Worm (Caenorhabditis elegans) whole organism, L2 larva: ENCODE results near the gene cdka-1.
A peak's percentile ranks its signal among the peaks of the same experiment; 100 is the strongest.

Experiments used
- C34F6.9 ChIP-seq: fragments of 150-350 bp; optimal IDR thresholded peaks from 2 replicates; lab custom pipeline; 2014; ENCODE audit warnings: missing biosample characterization, missing genetic modification characterization
- F13H6.1 ChIP-seq: sonication (generic microtip); optimal IDR thresholded peaks from 2 replicates; lab custom pipeline; 2016; ENCODE audit warnings: missing genetic modification characterization, missing compliant biosample characterization
- R02D3.7 ChIP-seq: fragments of 150-350 bp; optimal IDR thresholded peaks from 2 replicates; lab custom pipeline; 2014; ENCODE audit warnings: missing biosample characterization, missing genetic modification characterization
- Y55F3AM.14 ChIP-seq: fragments of 200-800 bp; sonication (Bioruptor generic); optimal IDR thresholded peaks from 2 replicates; lab custom pipeline; 2018; ENCODE audit warnings: mild to moderate bottlenecking, missing genetic modification characterization, missing compliant biosample characterization
- ZK546.5 ChIP-seq: sonication (generic microtip); optimal IDR thresholded peaks from 2 replicates; lab custom pipeline; 2017; ENCODE audit warnings: missing biosample characterization, missing genetic modification characterization
- alr-1 ChIP-seq: fragments of 150-350 bp; optimal IDR thresholded peaks from 2 replicates; lab custom pipeline; 2014; ENCODE audit warnings: missing biosample characterization, missing genetic modification characterization
- aly-2 ChIP-seq: fragments of 150-350 bp; optimal IDR thresholded peaks from 2 replicates; lab custom pipeline; 2014; ENCODE audit warnings: missing biosample characterization, missing genetic modification characterization
- ama-1 ChIP-seq: fragments of 150-350 bp; optimal IDR thresholded peaks from 2 replicates; lab custom pipeline; 2018; ENCODE audit warnings: inconsistent platforms
- blmp-1 ChIP-seq: sonication (generic microtip); optimal IDR thresholded peaks from 2 replicates; lab custom pipeline; 2017; ENCODE audit warnings: missing genetic modification characterization, mild to moderate bottlenecking, missing compliant biosample characterization, antibody characterized with exemption, moderate library complexity; ENCODE audit not compliant: insufficient read depth
- ceh-16 ChIP-seq: fragments of 150-350 bp; optimal IDR thresholded peaks from 2 replicates; lab custom pipeline; 2014; ENCODE audit warnings: missing biosample characterization, missing genetic modification characterization
- ceh-82 ChIP-seq: fragments of 150-350 bp; optimal IDR thresholded peaks from 2 replicates; lab custom pipeline; 2014; ENCODE audit warnings: missing biosample characterization, missing genetic modification characterization
- crh-2 ChIP-seq: sonication (generic microtip); optimal IDR thresholded peaks from 2 replicates; lab custom pipeline; 2017; ENCODE audit warnings: missing biosample characterization, missing genetic modification characterization
- dmd-4 ChIP-seq: sonication (generic microtip); optimal IDR thresholded peaks from 2 replicates; lab custom pipeline; 2017; ENCODE audit warnings: missing biosample characterization, missing genetic modification characterization
- egl-27 ChIP-seq: sonication (generic microtip); optimal IDR thresholded peaks from 3 replicates; lab custom pipeline; 2017; ENCODE audit warnings: missing biosample characterization, missing genetic modification reagents, missing genetic modification characterization
- elt-1 ChIP-seq: fragments of 150-350 bp; optimal IDR thresholded peaks from 2 replicates; lab custom pipeline; 2014; ENCODE audit warnings: missing biosample characterization, missing genetic modification characterization
- elt-3 ChIP-seq: sonication (generic microtip); optimal IDR thresholded peaks from 2 replicates; lab custom pipeline; 2017; ENCODE audit warnings: missing biosample characterization, missing genetic modification characterization
- fos-1 ChIP-seq: fragments of 150-350 bp; optimal IDR thresholded peaks from 2 replicates; lab custom pipeline; 2014; ENCODE audit warnings: missing biosample characterization, missing genetic modification characterization
- gmeb-1 ChIP-seq: fragments of 150-350 bp; optimal IDR thresholded peaks from 2 replicates; lab custom pipeline; 2014; ENCODE audit warnings: missing biosample characterization, missing genetic modification characterization
- lin-11 ChIP-seq: fragments of 150-350 bp; sonication (generic microtip); optimal IDR thresholded peaks from 2 replicates; lab custom pipeline; 2014; ENCODE audit warnings: missing biosample characterization, missing genetic modification characterization, inconsistent platforms, mixed read lengths
- lin-13 ChIP-seq: fragments of 150-350 bp; optimal IDR thresholded peaks from 2 replicates; lab custom pipeline; 2014; ENCODE audit warnings: missing biosample characterization, missing genetic modification reagents, missing genetic modification characterization
- lin-39 ChIP-seq: fragments of 150-350 bp; optimal IDR thresholded peaks from 2 replicates; lab custom pipeline; 2014; ENCODE audit warnings: missing biosample characterization, missing genetic modification reagents, missing genetic modification characterization
- lsy-2 ChIP-seq, 2 experiments: fragments of 150-350 bp in 1 of 2; sonication (generic microtip) in 1 of 2; optimal IDR thresholded peaks; 2 replicates each; lab custom pipeline; 2014 to 2017; ENCODE audit warnings: missing biosample characterization in 2 of 2, missing genetic modification characterization in 2 of 2
- mab-5 ChIP-seq: fragments of 150-350 bp; optimal IDR thresholded peaks from 2 replicates; lab custom pipeline; 2014; ENCODE audit warnings: missing biosample characterization, missing genetic modification characterization
- mbf-1 ChIP-seq: sonication (generic microtip); optimal IDR thresholded peaks from 2 replicates; lab custom pipeline; 2017; ENCODE audit warnings: missing biosample characterization, missing genetic modification characterization
- mdl-1 ChIP-seq, 2 experiments: fragments of 150-350 bp in 1 of 2; sonication (generic microtip) in 1 of 2; optimal IDR thresholded peaks; 2 replicates each; lab custom pipeline; 2017; ENCODE audit warnings: missing biosample characterization in 2 of 2, missing genetic modification characterization in 2 of 2
- nhr-10 ChIP-seq: sonication (generic microtip); optimal IDR thresholded peaks from 2 replicates; lab custom pipeline; 2017; ENCODE audit warnings: missing biosample characterization, missing genetic modification characterization
- nhr-11 ChIP-seq: fragments of 150-350 bp; optimal IDR thresholded peaks from 2 replicates; lab custom pipeline; 2014; ENCODE audit warnings: missing biosample characterization, missing genetic modification characterization
- nhr-12 ChIP-seq: fragments of 150-350 bp; optimal IDR thresholded peaks from 2 replicates; lab custom pipeline; 2014; ENCODE audit warnings: missing biosample characterization, missing genetic modification characterization
- nhr-129 ChIP-seq: fragments of 150-350 bp; optimal IDR thresholded peaks from 2 replicates; lab custom pipeline; 2014; ENCODE audit warnings: missing biosample characterization, missing genetic modification characterization
- nhr-21 ChIP-seq: fragments of 150-350 bp; optimal IDR thresholded peaks from 2 replicates; lab custom pipeline; 2014; ENCODE audit warnings: missing biosample characterization, missing genetic modification characterization
- nhr-23 ChIP-seq: fragments of 150-350 bp; optimal IDR thresholded peaks from 2 replicates; lab custom pipeline; 2014; ENCODE audit warnings: missing biosample characterization, missing genetic modification reagents, missing genetic modification characterization
- nhr-237 ChIP-seq: fragments of 150-350 bp; optimal IDR thresholded peaks from 2 replicates; lab custom pipeline; 2014; ENCODE audit warnings: missing biosample characterization, missing genetic modification characterization
- nhr-25 ChIP-seq: fragments of 150-350 bp; sonication (generic microtip); optimal IDR thresholded peaks from 3 replicates; lab custom pipeline; 2014; ENCODE audit warnings: missing biosample characterization, missing genetic modification characterization
- nhr-6 ChIP-seq: fragments of 150-350 bp; optimal IDR thresholded peaks from 2 replicates; lab custom pipeline; 2014; ENCODE audit warnings: missing biosample characterization, missing genetic modification characterization
- nhr-77 ChIP-seq: fragments of 150-350 bp; optimal IDR thresholded peaks from 2 replicates; lab custom pipeline; 2014; ENCODE audit warnings: missing biosample characterization, missing genetic modification characterization
- peb-1 ChIP-seq: fragments of 150-350 bp; optimal IDR thresholded peaks from 2 replicates; lab custom pipeline; 2014; ENCODE audit warnings: missing biosample characterization, missing genetic modification characterization
- sem-4 ChIP-seq: fragments of 150-350 bp; optimal IDR thresholded peaks from 2 replicates; lab custom pipeline; 2014; ENCODE audit warnings: missing biosample characterization, missing genetic modification reagents, missing genetic modification characterization
- skn-1 ChIP-seq: sonication (generic microtip); optimal IDR thresholded peaks from 2 replicates; lab custom pipeline; 2017; ENCODE audit warnings: missing biosample characterization, missing genetic modification characterization
- sma-3 ChIP-seq: sonication (generic microtip); optimal IDR thresholded peaks from 2 replicates; lab custom pipeline; 2016; ENCODE audit warnings: missing genetic modification reagents, missing genetic modification characterization, missing compliant biosample characterization
- sma-9 ChIP-seq, 2 experiments: fragments of 150-350 bp in 1 of 2; sonication (generic microtip) in 1 of 2; optimal IDR thresholded peaks; 2 replicates each; lab custom pipeline; 2014 to 2016; ENCODE audit warnings: missing genetic modification characterization in 2 of 2, mild to moderate bottlenecking in 1 of 2, missing biosample characterization in 1 of 2, missing compliant biosample characterization in 1 of 2, missing genetic modification reagents in 1 of 2, moderate library complexity in 1 of 2
- snpc-4 ChIP-seq: fragments of 150-350 bp; optimal IDR thresholded peaks from 2 replicates; lab custom pipeline; 2014; ENCODE audit warnings: missing biosample characterization, missing genetic modification characterization
- unc-39 ChIP-seq: fragments of 150-350 bp; optimal IDR thresholded peaks from 2 replicates; lab custom pipeline; 2014; ENCODE audit warnings: missing biosample characterization, missing genetic modification characterization
- unc-55 ChIP-seq: fragments of 150-350 bp; sonication (generic microtip); optimal IDR thresholded peaks from 3 replicates; lab custom pipeline; 2014; ENCODE audit warnings: missing biosample characterization, missing genetic modification reagents, missing genetic modification characterization
- unc-62 ChIP-seq: fragments of 150-350 bp; optimal IDR thresholded peaks from 2 replicates; lab custom pipeline; 2014; ENCODE audit warnings: missing biosample characterization, missing genetic modification reagents, missing genetic modification characterization
- zag-1 ChIP-seq: fragments of 150-350 bp; optimal IDR thresholded peaks from 2 replicates; lab custom pipeline; 2014; ENCODE audit warnings: missing biosample characterization, missing genetic modification characterization
- ztf-1 ChIP-seq: fragments of 200-800 bp; sonication (Bioruptor generic); conservative IDR thresholded peaks from 2 replicates; pipeline ENCODE4 v1.3.6; 2022; ENCODE audit warnings: missing genetic modification characterization, missing compliant biosample characterization
- ztf-11 ChIP-seq: sonication (generic microtip); optimal IDR thresholded peaks from 2 replicates; lab custom pipeline; 2017; ENCODE audit warnings: missing biosample characterization, missing genetic modification characterization
- ztf-4 ChIP-seq: fragments of 150-350 bp; optimal IDR thresholded peaks from 2 replicates; lab custom pipeline; 2014; ENCODE audit warnings: missing biosample characterization, missing genetic modification characterization

Gene cdka-1

DNA sequence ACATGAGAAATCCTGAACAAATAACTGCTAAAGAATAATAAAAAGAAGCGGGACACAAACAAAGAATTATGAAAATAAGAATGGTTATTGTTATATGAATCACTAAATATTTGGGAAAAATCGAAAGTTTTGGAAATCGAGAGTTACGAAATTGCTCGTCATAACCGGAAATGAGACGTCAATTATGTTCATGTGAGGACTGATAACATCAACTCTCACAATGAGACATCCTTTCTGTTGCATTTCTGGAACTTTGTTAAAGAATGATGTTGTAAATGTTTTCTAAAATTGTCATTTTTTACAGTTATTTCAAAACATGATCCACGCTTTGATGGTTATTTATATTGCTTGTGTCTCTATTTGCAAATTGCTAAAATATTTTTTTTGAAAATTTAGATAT, 10.7 kb upstream of the cdka-1 start, which contains the start of gene T23F11.6:
T23F11.6 (minus strand) TSS at position 45 of the 400 bp plus-strand sequence.
- no peak for TF ChIP-seq blmp-1 (tag; lab: Kevin White, UChicago)
- peak; percentile 63 for TF ChIP-seq fos-1
- peak; percentile 5 for TF ChIP-seq crh-2 (tag; lab: Kevin White, UChicago)
- TF ChIP-seq sma-9 (GFP tag; optimal IDR thresholded peaks at IDR 0.05; lab: Kevin White, UChicago): no peak
- TF ChIP-seq sma-9 (tag; optimal IDR thresholded peaks at IDR 0.05; lab: Kevin White, UChicago): no peak

ce11 chrIII:4649363-4649768, 9.2 kb upstream of the cdka-1 start:
- TF ChIP-seq lin-39 (tag; lab: Kevin White, UChicago) (no peak), unc-62 (GFP tag; lab: Kevin White, UChicago) (no peak), peb-1 (tag; lab: Kevin White, UChicago) (no peak), zag-1 (tag; lab: Kevin White, UChicago) (peak; percentile 86), ztf-11 (tag; lab: Kevin White, UChicago) (no peak), crh-2 (tag; lab: Kevin White, UChicago) (peak; percentile 92), ztf-4 (tag; lab: Kevin White, UChicago) (peak; percentile 54), mab-5 (tag; lab: Kevin White, UChicago) (peak; percentile 58), nhr-21 (peak; percentile 98), nhr-11 (tag; lab: Kevin White, UChicago) (no peak), gmeb-1 (tag; lab: Kevin White, UChicago) (peak; percentile 81), C34F6.9 (tag; lab: Kevin White, UChicago) (peak; percentile 99), sma-3 (GFP tag; lab: Kevin White, UChicago) (peak; percentile 97), mdl-1 (tag; optimal IDR thresholded peaks at IDR 0.05; lab: Kevin White, UChicago) (peak; percentile 99), snpc-4 (tag; lab: Kevin White, UChicago) (peak; percentile 55), R02D3.7 (tag; lab: Kevin White, UChicago) (no peak), sem-4 (tag; lab: Kevin White, UChicago) (peak; percentile 95), blmp-1 (tag; lab: Kevin White, UChicago) (peak; percentile 89), nhr-6 (tag; lab: Kevin White, UChicago) (peak; percentile 88), aly-2 (tag; lab: Kevin White, UChicago) (no peak), fos-1 (peak; percentile 98), ceh-82 (tag; lab: Kevin White, UChicago) (peak; percentile 39), ceh-16 (tag; lab: Kevin White, UChicago) (no peak), ZK546.5 (tag; lab: Kevin White, UChicago) (no peak), Y55F3AM.14 (GFP tag; lab: Kevin White, UChicago) (peak; percentile 91), skn-1 (peak; percentile 65), nhr-237 (tag; lab: Kevin White, UChicago) (no peak), ama-1 (lab: Kevin White, UChicago) (no peak), nhr-25 (tag; lab: Kevin White, UChicago) (peak; percentile 96), sma-9 (GFP tag; optimal IDR thresholded peaks at IDR 0.05; lab: Kevin White, UChicago) (peak; percentile 99), sma-9 (tag; optimal IDR thresholded peaks at IDR 0.05; lab: Kevin White, UChicago) (peak; percentile 87), nhr-10 (tag; lab: Kevin White, UChicago) (peak; percentile 7), nhr-77 (tag; lab: Kevin White, UChicago) (no peak), nhr-23 (no peak), unc-39 (tag; lab: Kevin White, UChicago) (no peak), mbf-1 (tag; lab: Kevin White, UChicago) (no peak), alr-1 (tag; lab: Kevin White, UChicago) (no peak), F13H6.1 (peak; percentile 98), unc-55 (peak; percentile 89), dmd-4 (tag; lab: Kevin White, UChicago) (no peak), ztf-1 (no peak), egl-27 (tag; lab: Kevin White, UChicago) (peak; percentile 94), lin-11 (tag; lab: Kevin White, UChicago) (peak; percentile 94), lsy-2 (tag; optimal IDR thresholded peaks at IDR 0.05; lab: Kevin White, UChicago) (peak; percentile 41 to 93), lin-13 (GFP tag; lab: Kevin White, UChicago) (peak; percentile 81), elt-1 (tag; lab: Kevin White, UChicago) (no peak), nhr-129 (peak; percentile 97), nhr-12 (tag; lab: Kevin White, UChicago) (peak; percentile 13), elt-3 (tag; lab: Kevin White, UChicago) (no peak)
